Fruit fly (Drosophila melanogaster) whole organism, wandering third instar larva: ENCODE data around the gene CG32488.

Experiments used
- CG32264 ChIP-seq: fragments of 200-800 bp; sonication (Bioruptor generic); optimal IDR thresholded peaks from 2 replicates; lab custom pipeline; 2016; ENCODE audit warnings: missing biosample characterization, missing genetic modification characterization
- HLH106 ChIP-seq: fragments of 200-800 bp; optimal IDR thresholded peaks from 3 replicates; lab custom pipeline; 2019; ENCODE audit warnings: missing biosample characterization, mild to moderate bottlenecking, missing genetic modification characterization, moderate library complexity
- Hr78 ChIP-seq: fragments of >200 bp; optimal IDR thresholded peaks from 2 replicates; lab custom pipeline; 2017; ENCODE audit warnings: missing biosample characterization, missing genetic modification characterization
- N ChIP-seq: fragments of >200 bp; optimal IDR thresholded peaks from 2 replicates; lab custom pipeline; 2018; ENCODE audit warnings: missing biosample characterization, missing external identifiers, missing genetic modification characterization
- Vsx2 ChIP-seq: fragments of 200-300, 225-300 bp; sonication (Bioruptor generic); optimal IDR thresholded peaks from 2 replicates; lab custom pipeline; 2018; ENCODE audit warnings: missing biosample characterization, missing genetic modification characterization; ENCODE audit not compliant: partially characterized antibody
- br ChIP-seq: fragments of 200-800 bp; sonication (Bioruptor generic); optimal IDR thresholded peaks from 2 replicates; lab custom pipeline; 2016; ENCODE audit warnings: missing biosample characterization, missing genetic modification characterization
- dmrt93B ChIP-seq: fragments of 200-800 bp; sonication (Bioruptor generic); optimal IDR thresholded peaks from 2 replicates; lab custom pipeline; 2018; ENCODE audit warnings: missing biosample characterization, mild to moderate bottlenecking, missing genetic modification characterization
- ey ChIP-seq: fragments of 200-800 bp; sonication (Bioruptor generic); optimal IDR thresholded peaks from 2 replicates; lab custom pipeline; 2016; ENCODE audit warnings: missing biosample characterization, missing genetic modification characterization
- h ChIP-seq: fragments of 200-800 bp; sonication (Bioruptor generic); optimal IDR thresholded peaks from 3 replicates; lab custom pipeline; 2016; ENCODE audit warnings: missing biosample characterization, mild to moderate bottlenecking, missing genetic modification characterization
- pan ChIP-seq: fragments of >200 bp; optimal IDR thresholded peaks from 2 replicates; lab custom pipeline; 2017
- psq ChIP-seq: fragments of 200-800 bp; sonication (Bioruptor generic); optimal IDR thresholded peaks from 3 replicates; lab custom pipeline; 2017; ENCODE audit warnings: missing biosample characterization, mild to moderate bottlenecking, missing genetic modification characterization, moderate library complexity
- usp ChIP-seq: fragments of >200 bp; optimal IDR thresholded peaks from 2 replicates; lab custom pipeline; 2017; ENCODE audit warnings: missing biosample characterization, missing genetic modification characterization

DNA sequence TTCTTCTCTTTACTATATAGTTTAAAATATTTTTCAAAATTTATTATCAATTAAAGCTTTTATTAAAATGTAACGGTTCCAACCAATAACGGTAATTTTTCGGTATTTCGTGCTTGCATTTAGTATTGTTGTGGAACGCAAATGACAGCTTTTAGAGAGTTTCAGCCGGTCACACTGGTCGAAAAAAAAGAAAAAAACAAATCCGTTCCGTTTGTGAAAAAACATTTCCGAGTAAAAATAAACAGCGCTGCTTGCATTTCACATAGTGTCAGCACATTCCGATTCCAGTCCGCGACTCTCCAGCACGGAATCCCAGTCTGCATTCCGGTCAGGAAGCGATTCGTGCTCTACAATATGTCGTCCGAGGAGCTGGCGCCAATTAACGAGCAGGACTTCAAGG, 34.3 kb upstream of the CG32488 start, which contains the start of gene CG32485:
- TF ChIP-seq Vsx2 (GFP tag; lab: Kevin White, UChicago) (no peak), dmrt93B (GFP tag; lab: Kevin White, UChicago) (no peak), h (GFP tag; lab: Kevin White, UChicago) (no peak), Hr78 (GFP tag; lab: Kevin White, UChicago) (no peak), pan (lab: Kevin White, UChicago) (no peak), br (GFP tag; lab: Kevin White, UChicago) (no peak), CG32264 (GFP tag; lab: Kevin White, UChicago) (no peak), N (no peak), ey (no peak), HLH106 (tag; lab: Kevin White, UChicago) (no peak), psq (no peak), usp (no peak)
